Worm (Caenorhabditis elegans) whole organism, L1 larva: ENCODE data around the gene F10E9.12.

Experiments used
- C34B4.2 ChIP-seq: sonication (generic microtip); optimal IDR thresholded peaks from 2 replicates; lab custom pipeline; 2017; ENCODE audit warnings: mild to moderate bottlenecking, missing genetic modification characterization, missing compliant biosample characterization
- F16B12.6 ChIP-seq: fragments of 150-350 bp; optimal IDR thresholded peaks from 2 replicates; lab custom pipeline; 2014; ENCODE audit warnings: missing biosample characterization, missing genetic modification characterization
- aha-1 ChIP-seq: fragments of 150-350 bp; optimal IDR thresholded peaks from 2 replicates; lab custom pipeline; 2014; ENCODE audit warnings: missing biosample characterization, missing genetic modification characterization
- alr-1 ChIP-seq: fragments of 200-800 bp; sonication (Bioruptor generic); optimal IDR thresholded peaks from 2 replicates; lab custom pipeline; 2018; ENCODE audit warnings: borderline replicate concordance, mild to moderate bottlenecking, missing genetic modification characterization, missing compliant biosample characterization
- aly-2 ChIP-seq: fragments of 150-350 bp; optimal IDR thresholded peaks from 2 replicates; lab custom pipeline; 2014; ENCODE audit warnings: missing biosample characterization, missing genetic modification characterization
- blmp-1 ChIP-seq: fragments of 150-350 bp; optimal IDR thresholded peaks from 2 replicates; lab custom pipeline; 2014; ENCODE audit warnings: missing biosample characterization, missing genetic modification characterization
- ceh-82 ChIP-seq, 3 experiments: fragments of 150-350 bp in 1 of 3; sonication (generic microtip) in 2 of 3; optimal IDR thresholded peaks; 2 replicates each; lab custom pipeline; 2014 to 2017; ENCODE audit warnings: missing biosample characterization in 3 of 3, missing genetic modification characterization in 3 of 3
- dpl-1 ChIP-seq, 3 experiments: fragments of 150-350 bp in 2 of 3; sonication (generic microtip) in 1 of 3; optimal IDR thresholded peaks; 2 replicates each; lab custom pipeline; 2014 to 2017; ENCODE audit warnings: missing biosample characterization in 3 of 3, missing genetic modification characterization in 3 of 3, missing genetic modification reagents in 3 of 3
- dsc-1 ChIP-seq: sonication (generic microtip); optimal IDR thresholded peaks from 2 replicates; lab custom pipeline; 2016; ENCODE audit warnings: mild to moderate bottlenecking, missing genetic modification characterization, missing compliant biosample characterization
- efl-1 ChIP-seq, 4 experiments: fragments of 150-350 bp; optimal IDR thresholded peaks in 3 of 4; peaks in 1 of 4; 1 replicate in 1 of 4; 2 replicates in 3 of 4; lab custom pipeline; 2014; ENCODE audit warnings: missing biosample characterization in 2 of 4, missing genetic modification characterization in 2 of 4, missing genetic modification reagents in 2 of 4
- elt-3 ChIP-seq, 6 experiments: fragments of 150-350 bp in 1 of 6; sonication (generic microtip); optimal IDR thresholded peaks; 2 replicates each; lab custom pipeline; 2017 to 2018; ENCODE audit warnings: missing biosample characterization in 6 of 6, missing genetic modification characterization in 6 of 6, inconsistent platforms in 1 of 6
- ets-5 ChIP-seq: fragments of 200-800 bp; sonication (Bioruptor generic); IDR thresholded peaks from 2 replicates; pipeline ENCODE4 v1.3.6; 2022; ENCODE audit warnings: missing genetic modification characterization, missing compliant biosample characterization
- fkh-10 ChIP-seq: sonication (generic microtip); optimal IDR thresholded peaks from 2 replicates; lab custom pipeline; 2017; ENCODE audit warnings: missing biosample characterization, missing genetic modification reagents, missing genetic modification characterization
- fkh-8 ChIP-seq: sonication (generic microtip); optimal IDR thresholded peaks from 2 replicates; lab custom pipeline; 2016; ENCODE audit warnings: mild to moderate bottlenecking, missing genetic modification characterization, missing compliant biosample characterization
- hlh-17 ChIP-seq: fragments of 200-800 bp; sonication (Bioruptor generic); optimal IDR thresholded peaks from 2 replicates; lab custom pipeline; 2018; ENCODE audit warnings: missing genetic modification characterization, mild to moderate bottlenecking, missing compliant biosample characterization, moderate library complexity, borderline replicate concordance
- irx-1 ChIP-seq: sonication (generic microtip); optimal IDR thresholded peaks from 2 replicates; lab custom pipeline; 2016; ENCODE audit warnings: missing genetic modification characterization, missing compliant biosample characterization
- isw-1 ChIP-seq: fragments of 200-800 bp; sonication (Bioruptor generic); IDR thresholded peaks from 2 replicates; pipeline ENCODE4 v1.3.6; 2022; ENCODE audit warnings: missing genetic modification characterization, missing compliant biosample characterization
- lin-14 ChIP-seq: fragments of 200-800 bp; sonication (Bioruptor generic); optimal IDR thresholded peaks from 2 replicates; lab custom pipeline; 2018; ENCODE audit warnings: mild to moderate bottlenecking, missing genetic modification characterization, moderate library complexity, missing compliant biosample characterization
- lin-35 ChIP-seq, 2 experiments: fragments of 150-350 bp; optimal IDR thresholded peaks; 2 replicates each; lab custom pipeline; 2014; ENCODE audit warnings: missing biosample characterization in 2 of 2, missing genetic modification characterization in 2 of 2, missing genetic modification reagents in 2 of 2
- lsy-2 ChIP-seq, 2 experiments: fragments of 150-350 bp; optimal IDR thresholded peaks; 2 replicates each; lab custom pipeline; 2014; ENCODE audit warnings: missing biosample characterization in 2 of 2, missing genetic modification characterization in 2 of 2
- mdl-1 ChIP-seq, 2 experiments: fragments of 150-350 bp; optimal IDR thresholded peaks; 2 replicates each; lab custom pipeline; 2014 to 2017; ENCODE audit warnings: missing biosample characterization in 2 of 2, missing genetic modification characterization in 2 of 2, inconsistent platforms in 1 of 2
- mep-1 ChIP-seq: fragments of 150-350 bp; optimal IDR thresholded peaks from 2 replicates; lab custom pipeline; 2014; ENCODE audit warnings: missing biosample characterization, missing genetic modification characterization
- nhr-11 ChIP-seq: fragments of 150-350 bp; optimal IDR thresholded peaks from 2 replicates; lab custom pipeline; 2014; ENCODE audit warnings: missing biosample characterization, missing genetic modification characterization
- nhr-12 ChIP-seq: sonication (generic microtip); optimal IDR thresholded peaks from 2 replicates; lab custom pipeline; 2017; ENCODE audit warnings: missing biosample characterization, missing genetic modification characterization
- nhr-19 ChIP-seq: fragments of 200-800 bp; sonication (Bioruptor generic); conservative IDR thresholded peaks from 2 replicates; pipeline ENCODE4 v1.3.6; 2022; ENCODE audit warnings: missing genetic modification characterization, missing compliant biosample characterization
- nhr-20 ChIP-seq: sonication (generic microtip); optimal IDR thresholded peaks from 2 replicates; lab custom pipeline; 2016; ENCODE audit warnings: mild to moderate bottlenecking, missing genetic modification characterization, missing compliant biosample characterization
- nhr-47 ChIP-seq: sonication (generic microtip); optimal IDR thresholded peaks from 2 replicates; lab custom pipeline; 2016; ENCODE audit warnings: mild to moderate bottlenecking, missing genetic modification characterization, moderate library complexity, missing compliant biosample characterization
- nhr-71 ChIP-seq: sonication (generic microtip); optimal IDR thresholded peaks from 2 replicates; lab custom pipeline; 2016; ENCODE audit warnings: mild to moderate bottlenecking, missing genetic modification characterization, moderate library complexity, missing compliant biosample characterization
- nhr-77 ChIP-seq: fragments of 150-350 bp; optimal IDR thresholded peaks from 2 replicates; lab custom pipeline; 2014; ENCODE audit warnings: missing biosample characterization, missing genetic modification characterization
- nhr-85 ChIP-seq: sonication (generic microtip); peaks from one replicate; lab custom pipeline; 2016; ENCODE audit warnings: missing genetic modification characterization, inconsistent platforms, missing compliant biosample characterization
- nhr-90 ChIP-seq: sonication (generic microtip); optimal IDR thresholded peaks from 2 replicates; lab custom pipeline; 2016; ENCODE audit warnings: mild to moderate bottlenecking, missing genetic modification characterization, missing compliant biosample characterization; ENCODE audit not compliant: poor library complexity
- pag-3 ChIP-seq: sonication (generic microtip); optimal IDR thresholded peaks from 2 replicates; lab custom pipeline; 2017; ENCODE audit warnings: missing genetic modification characterization, mild to moderate bottlenecking, missing compliant biosample characterization, antibody characterized with exemption, borderline replicate concordance; ENCODE audit not compliant: insufficient read depth
- pax-3 ChIP-seq: fragments of 200-800 bp; sonication (Bioruptor generic); optimal IDR thresholded peaks from 2 replicates; lab custom pipeline; 2018; ENCODE audit warnings: mild to moderate bottlenecking, missing genetic modification characterization, moderate library complexity, missing compliant biosample characterization
- pqm-1 ChIP-seq: sonication (generic microtip); optimal IDR thresholded peaks from 3 replicates; lab custom pipeline; 2017; ENCODE audit warnings: missing biosample characterization, missing genetic modification characterization
- rnt-1 ChIP-seq: sonication (generic microtip); optimal IDR thresholded peaks from 2 replicates; lab custom pipeline; 2016; ENCODE audit warnings: mild to moderate bottlenecking, missing genetic modification characterization, moderate library complexity, missing compliant biosample characterization
- skn-1 ChIP-seq: fragments of 150-350 bp; optimal IDR thresholded peaks from 2 replicates; lab custom pipeline; 2014; ENCODE audit warnings: missing biosample characterization, missing genetic modification characterization
- snu-23 ChIP-seq: sonication (generic microtip); optimal IDR thresholded peaks from 2 replicates; lab custom pipeline; 2016; ENCODE audit warnings: missing genetic modification characterization, missing compliant biosample characterization
- sox-4 ChIP-seq: sonication (generic microtip); optimal IDR thresholded peaks from 2 replicates; lab custom pipeline; 2016; ENCODE audit warnings: missing genetic modification characterization, missing compliant biosample characterization
- swsn-7 ChIP-seq: sonication (generic microtip); optimal IDR thresholded peaks from 2 replicates; lab custom pipeline; 2016; ENCODE audit warnings: missing genetic modification characterization, missing compliant biosample characterization
- tlp-1 ChIP-seq: fragments of 150-350 bp; optimal IDR thresholded peaks from 2 replicates; lab custom pipeline; 2014; ENCODE audit warnings: missing biosample characterization, missing genetic modification characterization
- unc-130 ChIP-seq: fragments of 150-350 bp; optimal IDR thresholded peaks from 2 replicates; lab custom pipeline; 2017; ENCODE audit warnings: missing biosample characterization, missing genetic modification characterization, inconsistent platforms
- unc-86 ChIP-seq: sonication (generic microtip); optimal IDR thresholded peaks from 2 replicates; lab custom pipeline; 2016; ENCODE audit warnings: missing genetic modification characterization, missing compliant biosample characterization
- zag-1 ChIP-seq: fragments of 150-350 bp; optimal IDR thresholded peaks from 2 replicates; lab custom pipeline; 2014; ENCODE audit warnings: missing biosample characterization, missing genetic modification characterization
- ztf-11 ChIP-seq, 2 experiments: sonication (generic microtip); optimal IDR thresholded peaks; 2 replicates each; lab custom pipeline; 2016 to 2017; ENCODE audit warnings: missing genetic modification characterization in 2 of 2, missing biosample characterization in 1 of 2, missing compliant biosample characterization in 1 of 2

Gene F10E9.12

ce11 chrIII:8287519-8287918, 36.8 kb upstream of the F10E9.12 start:
- TF ChIP-seq snu-23 (GFP tag; lab: Kevin White, UChicago), result peak; percentile 29
- TF ChIP-seq lsy-2 (tag; optimal IDR thresholded peaks at IDR 0.05; lab: Kevin White, UChicago), result peak in 1 of 2 experiments; percentile 37
- TF ChIP-seq pax-3, result no peak
- peak in 1 of 2 experiments; percentile 5 for TF ChIP-seq efl-1 (optimal IDR thresholded peaks at IDR 0.05; lab: Kevin White, UChicago)
- TF ChIP-seq efl-1 (GFP tag; optimal IDR thresholded peaks at IDR 0.05 in 1 of 2; lab: Kevin White, UChicago), result peak in 1 of 2 experiments; percentile 21
- TF ChIP-seq dsc-1 (tag; lab: Kevin White, UChicago), result peak; percentile 55
- peak; percentile 26 for TF ChIP-seq swsn-7
- TF ChIP-seq nhr-12 (tag; lab: Kevin White, UChicago), result no peak
- peak in 1 of 2 experiments; percentile 35 for TF ChIP-seq ztf-11 (tag; optimal IDR thresholded peaks at IDR 0.05; lab: Kevin White, UChicago)
- peak; percentile 0 for TF ChIP-seq fkh-10 (GFP tag; lab: Kevin White, UChicago)
- TF ChIP-seq nhr-71, result peak; percentile 60
- peak in 1 of 3 experiments; percentile 6 for TF ChIP-seq dpl-1 (GFP tag; optimal IDR thresholded peaks at IDR 0.05; lab: Kevin White, UChicago)
- peak; percentile 20; the same call in 1 of the 2 replicates for TF ChIP-seq nhr-19 (GFP tag; lab: Robert Waterston, UW)
- peak in 1 of 3 experiments; percentile 21 for TF ChIP-seq ceh-82 (tag; optimal IDR thresholded peaks at IDR 0.05; lab: Kevin White, UChicago)
- TF ChIP-seq rnt-1 (tag; lab: Kevin White, UChicago), result peak; percentile 34
- no peak for TF ChIP-seq fkh-8
- peak; percentile 40 for TF ChIP-seq mep-1 (tag; lab: Kevin White, UChicago)
- TF ChIP-seq unc-130 (tag; lab: Kevin White, UChicago), result peak; percentile 21
- TF ChIP-seq lin-14 (GFP tag; lab: Kevin White, UChicago), result peak; percentile 92
- no peak for TF ChIP-seq nhr-20
- peak; percentile 23 for TF ChIP-seq pag-3 (tag; lab: Kevin White, UChicago)
- TF ChIP-seq, all 84 proteins: peak for 16

- TF ChIP-seq snu-23 (GFP tag; lab: Kevin White, UChicago) (no peak), blmp-1 (tag; lab: Kevin White, UChicago) (peak; percentile 36), dsc-1 (tag; lab: Kevin White, UChicago) (peak; percentile 29)
These were observed 35.2 kb upstream of the F10E9.12 start for ce11 chrIII:8289181-8289580.

ce11 chrIII:8291268-8292032, 32.9 kb upstream of the F10E9.12 start:
- no peak for TF ChIP-seq pax-3
- TF ChIP-seq nhr-47 (tag; lab: Kevin White, UChicago), result no peak
- no peak for TF ChIP-seq sox-4
- TF ChIP-seq nhr-11 (tag; lab: Kevin White, UChicago), result no peak
- no peak for TF ChIP-seq nhr-85
- peak in 1 of 6 experiments; percentile 33 for TF ChIP-seq elt-3 (tag; optimal IDR thresholded peaks at IDR 0.05; lab: Kevin White, UChicago)
- no peak for TF ChIP-seq isw-1 (GFP tag; lab: Robert Waterston, UW)
- TF ChIP-seq tlp-1 (tag; lab: Kevin White, UChicago), result peak; percentile 65
- no peak for TF ChIP-seq ceh-82 (tag; optimal IDR thresholded peaks at IDR 0.05; lab: Kevin White, UChicago)
- TF ChIP-seq lsy-2 (tag; optimal IDR thresholded peaks at IDR 0.05; lab: Kevin White, UChicago), result peak in 1 of 2 experiments; percentile 7
- no peak for TF ChIP-seq alr-1 (tag; lab: Kevin White, UChicago)
- no peak for TF ChIP-seq ztf-11 (tag; optimal IDR thresholded peaks at IDR 0.05; lab: Kevin White, UChicago)
- TF ChIP-seq mdl-1 (tag; optimal IDR thresholded peaks at IDR 0.05; lab: Kevin White, UChicago), result no peak
- TF ChIP-seq mep-1 (tag; lab: Kevin White, UChicago), result peak; percentile 23
- TF ChIP-seq nhr-77 (tag; lab: Kevin White, UChicago), result no peak
- no peak for TF ChIP-seq ets-5 (GFP tag; lab: Robert Waterston, UW)
- no peak for TF ChIP-seq aha-1 (tag; lab: Kevin White, UChicago)
- TF ChIP-seq aly-2 (tag; lab: Kevin White, UChicago), result no peak
- no peak for TF ChIP-seq unc-130 (tag; lab: Kevin White, UChicago)
- no peak for TF ChIP-seq swsn-7
- TF ChIP-seq F16B12.6 (tag; lab: Kevin White, UChicago), result no peak
- TF ChIP-seq zag-1 (tag; lab: Kevin White, UChicago), result no peak
- TF ChIP-seq unc-86 (tag; lab: Kevin White, UChicago), result no peak
- no peak for TF ChIP-seq irx-1 (tag; lab: Kevin White, UChicago)
- TF ChIP-seq C34B4.2 (tag; lab: Kevin White, UChicago), result no peak
- no peak for TF ChIP-seq nhr-90 (tag; lab: Kevin White, UChicago)
- no peak for TF ChIP-seq dsc-1 (tag; lab: Kevin White, UChicago)
- TF ChIP-seq skn-1 (tag; lab: Kevin White, UChicago), result no peak
- peak in 1 of 2 experiments; percentile 29 for TF ChIP-seq lin-35 (GFP tag; optimal IDR thresholded peaks at IDR 0.05; lab: Kevin White, UChicago)
- no peak for TF ChIP-seq nhr-20
- TF ChIP-seq pqm-1 (tag; lab: Kevin White, UChicago), result peak; percentile 83
- no peak for TF ChIP-seq hlh-17 (GFP tag; lab: Kevin White, UChicago)
- no peak for TF ChIP-seq nhr-19 (GFP tag; lab: Robert Waterston, UW)
